Worm (Caenorhabditis elegans) whole organism, mixed stage, embryonic: ENCODE results near the gene F08C6.5.

Source experiments
- M03D4.4 ChIP-seq: sonication (generic microtip); optimal IDR thresholded peaks from 2 replicates; lab custom pipeline; 2017; ENCODE audit warnings: mild to moderate bottlenecking, missing genetic modification characterization, missing compliant biosample characterization
- bed-3 ChIP-seq: fragments of 200-800 bp; sonication (Bioruptor generic); optimal IDR thresholded peaks from 3 replicates; lab custom pipeline; 2018; ENCODE audit warnings: mild to moderate bottlenecking, missing genetic modification characterization, moderate library complexity, missing compliant biosample characterization
- ceh-39 ChIP-seq: fragments of 150-350 bp; optimal IDR thresholded peaks from 2 replicates; lab custom pipeline; 2014; ENCODE audit warnings: missing biosample characterization, missing genetic modification characterization
- ceh-43 ChIP-seq: fragments of 200-800 bp; sonication (Bioruptor generic); optimal IDR thresholded peaks from 2 replicates; lab custom pipeline; 2018; ENCODE audit warnings: mild to moderate bottlenecking, missing genetic modification characterization, moderate library complexity, missing compliant biosample characterization
- ceh-83 ChIP-seq: fragments of 200-800 bp; sonication (Bioruptor generic); optimal IDR thresholded peaks from 2 replicates; lab custom pipeline; 2018; ENCODE audit warnings: mild to moderate bottlenecking, missing genetic modification characterization, missing compliant biosample characterization
- ces-1 ChIP-seq: fragments of 150-350 bp; optimal IDR thresholded peaks from 2 replicates; lab custom pipeline; 2014; ENCODE audit warnings: missing biosample characterization, missing genetic modification reagents, missing genetic modification characterization
- cnd-1 ChIP-seq: fragments of 200-800 bp; sonication (Bioruptor generic); optimal IDR thresholded peaks from 2 replicates; lab custom pipeline; 2018; ENCODE audit warnings: mild to moderate bottlenecking, missing genetic modification characterization, missing compliant biosample characterization
- drap-1 ChIP-seq: fragments of 200-800 bp; sonication (Bioruptor generic); optimal IDR thresholded peaks from 3 replicates; lab custom pipeline; 2018; ENCODE audit warnings: mild to moderate bottlenecking, missing genetic modification characterization, missing compliant biosample characterization
- elt-3 ChIP-seq: fragments of 150-350 bp; optimal IDR thresholded peaks from 2 replicates; lab custom pipeline; 2014; ENCODE audit warnings: missing biosample characterization, missing genetic modification characterization
- flh-1 ChIP-seq: fragments of 200-800 bp; sonication (Bioruptor generic); optimal IDR thresholded peaks from 2 replicates; lab custom pipeline; 2018; ENCODE audit warnings: mild to moderate bottlenecking, missing genetic modification characterization, moderate library complexity, missing compliant biosample characterization
- ham-2 ChIP-seq: fragments of 200-800 bp; sonication (Bioruptor generic); optimal IDR thresholded peaks from 2 replicates; lab custom pipeline; 2018; ENCODE audit warnings: mild to moderate bottlenecking, missing genetic modification characterization, missing compliant biosample characterization
- hlh-1 ChIP-seq: fragments of 150-350 bp; optimal IDR thresholded peaks from 2 replicates; lab custom pipeline; 2014; ENCODE audit warnings: missing biosample characterization, missing genetic modification reagents, missing genetic modification characterization
- lin-13 ChIP-seq: fragments of 150-350 bp; optimal IDR thresholded peaks from 2 replicates; lab custom pipeline; 2014; ENCODE audit warnings: missing biosample characterization, missing genetic modification characterization
- lin-32 ChIP-seq: fragments of 200-800 bp; sonication (Bioruptor generic); optimal IDR thresholded peaks from 2 replicates; lab custom pipeline; 2018; ENCODE audit warnings: mild to moderate bottlenecking, missing genetic modification characterization, missing compliant biosample characterization
- lsy-2 ChIP-seq: fragments of 150-350 bp; optimal IDR thresholded peaks from 2 replicates; lab custom pipeline; 2014; ENCODE audit warnings: missing biosample characterization, missing genetic modification characterization
- mab-5 ChIP-seq: fragments of 150-350 bp; optimal IDR thresholded peaks from 2 replicates; lab custom pipeline; 2014; ENCODE audit warnings: missing biosample characterization, missing genetic modification characterization
- mls-2 ChIP-seq: sonication (generic microtip); optimal IDR thresholded peaks from 2 replicates; lab custom pipeline; 2016; ENCODE audit warnings: mild to moderate bottlenecking, missing genetic modification characterization, moderate library complexity, missing compliant biosample characterization
- nhr-12 ChIP-seq: fragments of 150-350 bp; optimal IDR thresholded peaks from 2 replicates; lab custom pipeline; 2014; ENCODE audit warnings: missing biosample characterization, missing genetic modification characterization
- nhr-2 ChIP-seq: fragments of 150-350 bp; optimal IDR thresholded peaks from 2 replicates; lab custom pipeline; 2014; ENCODE audit warnings: missing biosample characterization, missing genetic modification characterization
- nhr-237 ChIP-seq: fragments of 150-350 bp; optimal IDR thresholded peaks from 2 replicates; lab custom pipeline; 2014; ENCODE audit warnings: missing biosample characterization, missing genetic modification characterization
- nhr-28 ChIP-seq: fragments of 150-350 bp; optimal IDR thresholded peaks from 2 replicates; lab custom pipeline; 2014; ENCODE audit warnings: missing biosample characterization, missing genetic modification characterization
- nhr-76 ChIP-seq: sonication (generic microtip); optimal IDR thresholded peaks from 2 replicates; lab custom pipeline; 2017; ENCODE audit warnings: missing biosample characterization, missing genetic modification characterization
- pha-4 ChIP-seq: fragments of 150-350 bp; optimal IDR thresholded peaks from 2 replicates; lab custom pipeline; 2018; ENCODE audit warnings: missing biosample characterization, missing genetic modification reagents, missing genetic modification characterization
- sem-2 ChIP-seq: fragments of 200-800 bp; sonication (Bioruptor generic); optimal IDR thresholded peaks from 2 replicates; lab custom pipeline; 2018; ENCODE audit warnings: mild to moderate bottlenecking, missing genetic modification characterization, missing compliant biosample characterization
- snpc-4 ChIP-seq: fragments of 150-350 bp; optimal IDR thresholded peaks from 2 replicates; lab custom pipeline; 2014; ENCODE audit warnings: missing biosample characterization, missing genetic modification characterization
- sptf-1 ChIP-seq: sonication (generic microtip); optimal IDR thresholded peaks from 2 replicates; lab custom pipeline; 2017; ENCODE audit warnings: mild to moderate bottlenecking, missing genetic modification characterization, moderate library complexity, missing compliant biosample characterization
- tbx-8 ChIP-seq: fragments of 200-800 bp; sonication (Bioruptor generic); optimal IDR thresholded peaks from 2 replicates; lab custom pipeline; 2018; ENCODE audit warnings: mild to moderate bottlenecking, missing genetic modification characterization, moderate library complexity, missing compliant biosample characterization
- unc-120 ChIP-seq: sonication (generic microtip); optimal IDR thresholded peaks from 2 replicates; lab custom pipeline; 2017; ENCODE audit warnings: missing genetic modification characterization, missing compliant biosample characterization; ENCODE audit not compliant: poor library complexity, severe bottlenecking
- unc-39 ChIP-seq: fragments of 150-350 bp; optimal IDR thresholded peaks from 2 replicates; lab custom pipeline; 2014; ENCODE audit warnings: missing biosample characterization, missing genetic modification characterization
- unc-62 ChIP-seq: fragments of 150-350 bp; optimal IDR thresholded peaks from 2 replicates; lab custom pipeline; 2014; ENCODE audit warnings: missing biosample characterization, missing genetic modification reagents, missing genetic modification characterization
- zip-8 ChIP-seq: fragments of 150-350 bp; optimal IDR thresholded peaks from 2 replicates; lab custom pipeline; 2014; ENCODE audit warnings: missing biosample characterization, missing genetic modification characterization
- ztf-11 ChIP-seq: fragments of 150-350 bp; optimal IDR thresholded peaks from 2 replicates; lab custom pipeline; 2014; ENCODE audit warnings: missing biosample characterization, missing genetic modification characterization

F08C6.5 gene

ce11 chrX:7525271-7525670 is 33.9 kb upstream of the F08C6.5 start, which contains the start of gene F46C8.3:
Gene F46C8.3 (plus strand): TSS chrX:7525571.
- TF ChIP-seq bed-3 (GFP tag; lab: Kevin White, UChicago) (no peak), ces-1 (GFP tag; lab: Kevin White, UChicago) (no peak), zip-8 (tag; lab: Kevin White, UChicago) (no peak), lin-13 (tag; lab: Kevin White, UChicago) (no peak), sem-2 (GFP tag; lab: Kevin White, UChicago) (no peak), unc-62 (GFP tag; lab: Kevin White, UChicago) (no peak), M03D4.4 (tag; lab: Kevin White, UChicago) (no peak), drap-1 (GFP tag; lab: Kevin White, UChicago) (no peak), nhr-12 (tag; lab: Kevin White, UChicago) (no peak)
- TF ChIP-seq, all 35 proteins: peak for 0

ce11 chrX:7532632-7533031 is 26.6 kb upstream of the F08C6.5 start, which contains the start of gene ceh-14:
Gene ceh-14 (minus strand): TSS chrX:7532732.
- TF ChIP-seq ceh-83 (GFP tag; lab: Kevin White, UChicago) (no peak), tbx-8 (GFP tag; lab: Kevin White, UChicago) (no peak), unc-62 (GFP tag; lab: Kevin White, UChicago) (no peak), nhr-2 (tag; lab: Kevin White, UChicago) (no peak), cnd-1 (no peak), zip-8 (tag; lab: Kevin White, UChicago) (no peak), sem-2 (GFP tag; lab: Kevin White, UChicago) (no peak), ham-2 (GFP tag; lab: Kevin White, UChicago) (no peak), lsy-2 (tag; lab: Kevin White, UChicago) (no peak), ceh-43 (no peak), ces-1 (GFP tag; lab: Kevin White, UChicago) (no peak), nhr-28 (tag; lab: Kevin White, UChicago) (no peak), mab-5 (no peak), unc-39 (tag; lab: Kevin White, UChicago) (no peak)
- TF ChIP-seq, all 35 proteins: peak for 0

ce11 chrX:7534454-7534853 is 24.8 kb upstream of the F08C6.5 start:
- TF ChIP-seq nhr-76 (no peak), mls-2 (tag; lab: Kevin White, UChicago) (peak; percentile 26), flh-1 (GFP tag; lab: Kevin White, UChicago) (no peak), nhr-2 (tag; lab: Kevin White, UChicago) (no peak), lin-32 (GFP tag; lab: Kevin White, UChicago) (peak; percentile 15), M03D4.4 (tag; lab: Kevin White, UChicago) (no peak), ceh-83 (GFP tag; lab: Kevin White, UChicago) (no peak), unc-120 (tag; lab: Kevin White, UChicago) (no peak), unc-39 (tag; lab: Kevin White, UChicago) (no peak), snpc-4 (tag; lab: Kevin White, UChicago) (no peak)

- TF ChIP-seq M03D4.4 (tag; lab: Kevin White, UChicago) (no peak), lin-13 (tag; lab: Kevin White, UChicago) (no peak), ceh-39 (no peak), sem-2 (GFP tag; lab: Kevin White, UChicago) (no peak), hlh-1 (no peak), unc-39 (tag; lab: Kevin White, UChicago) (no peak), sptf-1 (tag; lab: Kevin White, UChicago) (no peak), elt-3 (tag; lab: Kevin White, UChicago) (no peak), pha-4 (tag; lab: Kevin White, UChicago) (no peak), ztf-11 (tag; lab: Kevin White, UChicago) (no peak), lsy-2 (tag; lab: Kevin White, UChicago) (no peak), unc-120 (tag; lab: Kevin White, UChicago) (no peak), nhr-237 (tag; lab: Kevin White, UChicago) (no peak)
Measured at ce11 chrX:7536869-7537268, 22.3 kb upstream of the F08C6.5 start.
